Worm (Caenorhabditis elegans): ENCODE results near the gene tbh-1.

The tbh-1 gene

ce11 chrX:15533260-15533659, 28.6 kb upstream of the tbh-1 start:
- TF ChIP-seq rec-8 (tag; optimal IDR thresholded peaks at IDR 0.05), result no peak
- no peak for TF ChIP-seq C17E4.6 (GFP tag; IDR thresholded peaks at IDR 0.05)
- TF ChIP-seq sea-2 (GFP tag; IDR thresholded peaks at IDR 0.05), result no peak
- TF ChIP-seq lin-40 (tag; optimal IDR thresholded peaks at IDR 0.05), result no peak
- TF ChIP-seq K11D2.4 (GFP tag; IDR thresholded peaks at IDR 0.05), result no peak
- TF ChIP-seq ZK185.1 (tag; optimal IDR thresholded peaks at IDR 0.05; ENCODE audit: poor library complexity, severe bottlenecking), result no peak
- TF ChIP-seq ceh-27 (GFP tag; optimal IDR thresholded peaks at IDR 0.05), result no peak
- no peak for TF ChIP-seq F49E8.2 (tag; optimal IDR thresholded peaks at IDR 0.05; ENCODE audit: insufficient read depth)
- no peak for TF ChIP-seq ceh-58 (GFP tag; IDR thresholded peaks at IDR 0.05)
- TF ChIP-seq hmg-20 (GFP tag; IDR thresholded peaks at IDR 0.05), result no peak
- no peak for TF ChIP-seq ztf-3 (GFP tag; optimal IDR thresholded peaks at IDR 0.05)
- no peak for TF ChIP-seq ztf-18 (tag; optimal IDR thresholded peaks at IDR 0.05)

ce11 chrX:15528472-15528871, 23.8 kb upstream of the tbh-1 start:
- no peak for TF ChIP-seq ztf-3 (GFP tag; optimal IDR thresholded peaks at IDR 0.05)
- no peak for TF ChIP-seq snpc-3.4 (tag; optimal IDR thresholded peaks at IDR 0.05)
- TF ChIP-seq snpc-4 (GFP tag; optimal IDR thresholded peaks at IDR 0.05), result peak; percentile 30
- TF ChIP-seq snpc-4 (tag; optimal IDR thresholded peaks at IDR 0.05), result peak in 2 of 4 experiments; percentile 56 to 78

DNA sequence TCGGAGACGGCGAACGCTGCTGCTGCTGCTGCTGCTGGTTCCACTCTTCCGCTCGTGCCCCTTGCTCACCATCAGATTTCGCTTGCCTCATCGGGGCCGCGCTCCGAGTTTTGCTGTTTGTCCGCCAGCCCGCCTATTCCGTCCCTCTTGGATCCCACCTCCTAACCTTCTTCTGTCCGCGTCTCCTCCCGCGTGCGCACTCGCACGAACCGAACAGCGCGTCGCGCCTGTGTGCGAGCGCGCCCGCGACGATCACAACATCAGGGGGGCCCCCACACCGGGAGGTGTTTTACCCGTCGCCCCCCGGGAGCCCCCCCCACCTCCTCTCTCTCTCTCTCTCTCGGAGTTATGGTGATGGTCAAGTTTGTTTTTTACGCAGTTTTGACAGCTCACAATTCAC, 11.1 kb upstream of the tbh-1 start:
- TF ChIP-seq attf-5 (GFP tag; optimal IDR thresholded peaks at IDR 0.05) (no peak), F39B2.1 (GFP tag; IDR thresholded peaks at IDR 0.05) (no peak), aptf-3 (GFP tag; IDR thresholded peaks at IDR 0.05) (peak; percentile 51; the same call in 1 of the 2 replicates), Y56A3A.18 (GFP tag; IDR thresholded peaks at IDR 0.05) (no peak), egrh-3 (GFP tag; IDR thresholded peaks at IDR 0.05) (peak; percentile 97), ceh-100 (GFP tag; IDR thresholded peaks at IDR 0.05) (no peak), mcd-1 (GFP tag; IDR thresholded peaks at IDR 0.05) (0 out of 2 replicates have a peak, but pooled peaks have one; percentile 37), F10E7.11 (tag; optimal IDR thresholded peaks at IDR 0.05) (no peak), ztf-6 (GFP tag; IDR thresholded peaks at IDR 0.05) (no peak), madf-3 (GFP tag; IDR thresholded peaks at IDR 0.05) (no peak), tlf-1 (GFP tag; optimal IDR thresholded peaks at IDR 0.05) (no peak), sea-2 (GFP tag; IDR thresholded peaks at IDR 0.05) (no peak), lin-26 (GFP tag; IDR thresholded peaks at IDR 0.05) (no peak), aptf-2 (GFP tag; conservative IDR thresholded peaks at IDR 0.05) (no peak), egl-44 (GFP tag; IDR thresholded peaks at IDR 0.05) (no peak), athp-1 (tag; optimal IDR thresholded peaks at IDR 0.05) (no peak), B0336.3 (GFP tag; IDR thresholded peaks at IDR 0.05) (no peak), nhr-90 (tag; optimal IDR thresholded peaks at IDR 0.05) (no peak), hlh-26 (GFP tag; conservative IDR thresholded peaks at IDR 0.05) (no peak), hsf-1 (GFP tag; IDR thresholded peaks at IDR 0.05) (no peak), madf-8 (GFP tag; conservative IDR thresholded peaks at IDR 0.05) (no peak), zfh-2 (GFP tag; conservative IDR thresholded peaks at IDR 0.05) (peak; percentile 97), somi-1 (GFP tag; optimal IDR thresholded peaks at IDR 0.05) (no peak), F22D6.2 (tag; optimal IDR thresholded peaks at IDR 0.05) (no peak), ceh-79 (tag; optimal IDR thresholded peaks at IDR 0.05) (no peak), tbp1 (GFP tag; optimal IDR thresholded peaks at IDR 0.05) (no peak), F52B5.7 (tag; optimal IDR thresholded peaks at IDR 0.05) (peak; percentile 2), lsl-1 (GFP tag; optimal IDR thresholded peaks at IDR 0.05) (no peak), hmg-1.2 (GFP tag; IDR thresholded peaks at IDR 0.05) (no peak), ceh-91 (GFP tag; IDR thresholded peaks at IDR 0.05) (no peak), T07F8.4 (tag; optimal IDR thresholded peaks at IDR 0.05) (no peak), F37B4.10 (GFP tag; IDR thresholded peaks at IDR 0.05) (0 out of 2 replicates have a peak, but pooled peaks have one; percentile 60), snpc-3.4 (tag; optimal IDR thresholded peaks at IDR 0.05) (no peak), ztf-22 (GFP tag; optimal IDR thresholded peaks at IDR 0.05) (no peak)
